Fruit fly (Drosophila melanogaster): ENCODE data around the gene CSN8.

- TF ChIP-seq vvl (GFP tag; IDR thresholded peaks at IDR 0.05): peak; percentile 55; the same call in 1 of the 2 replicates
- TF ChIP-seq CG9932 (GFP tag; IDR thresholded peaks at IDR 0.05): no peak
- TF ChIP-seq pan (optimal IDR thresholded peaks at IDR 0.05): no peak
- no peak for TF ChIP-seq pan (GFP tag; optimal IDR thresholded peaks at IDR 0.05 in 1 of 2, IDR thresholded peaks at IDR 0.05 in 1 of 2)
- TF ChIP-seq esg (GFP tag; conservative IDR thresholded peaks at IDR 0.05): no peak
- no peak for TF ChIP-seq CG11723 (GFP tag; optimal IDR thresholded peaks at IDR 0.05)
These were observed 38.0 kb upstream of the CSN8 start for dm6 chr2L:8326414-8327271.

Data from whole organism, embryonic.